Fruit fly (Drosophila melanogaster) whole organism, embryonic: ENCODE results near the gene slp1.
A peak's percentile ranks its signal among the peaks of the same experiment; 100 is the strongest.

Experiments used
- C15 ChIP-seq: fragments of 200-800 bp; sonication (Bioruptor generic); IDR thresholded peaks from 3 replicates; pipeline ENCODE4 v1.3.6; 2022; ENCODE audit warnings: missing biosample characterization, missing genetic modification characterization
- CG10366 ChIP-seq: fragments of 200-800 bp; sonication (Bioruptor generic); IDR thresholded peaks from 2 replicates; pipeline ENCODE4 v1.3.6; 2022; ENCODE audit warnings: missing biosample characterization, missing genetic modification characterization
- CG1233 ChIP-seq: fragments of 200-800 bp; sonication (Bioruptor generic); optimal IDR thresholded peaks from 4 replicates; lab custom pipeline; 2018; ENCODE audit warnings: missing biosample characterization, mild to moderate bottlenecking, missing genetic modification characterization
- CG13775 ChIP-seq: fragments of 200-800 bp; sonication (Bioruptor generic); optimal IDR thresholded peaks from 3 replicates; lab custom pipeline; 2017; ENCODE audit warnings: missing biosample characterization, mild to moderate bottlenecking, missing genetic modification characterization
- CG14965 ChIP-seq: fragments of 200-800 bp; sonication (Bioruptor generic); optimal IDR thresholded peaks from 2 replicates; lab custom pipeline; 2016; ENCODE audit warnings: missing biosample characterization, missing genetic modification characterization, borderline replicate concordance
- CG15514 ChIP-seq: fragments of 200-800 bp; sonication (Bioruptor generic); optimal IDR thresholded peaks from 3 replicates; lab custom pipeline; 2017; ENCODE audit warnings: missing biosample characterization, missing genetic modification characterization, mild to moderate bottlenecking, moderate library complexity, missing genetic modification reagents
- CG15601 ChIP-seq: fragments of 200-800 bp; sonication (Bioruptor generic); optimal IDR thresholded peaks from 3 replicates; lab custom pipeline; 2019; ENCODE audit warnings: missing biosample characterization, mild to moderate bottlenecking, missing genetic modification characterization, moderate library complexity
- CG1647 ChIP-seq: fragments of 200-800 bp; sonication (Bioruptor generic); optimal IDR thresholded peaks from 3 replicates; lab custom pipeline; 2016; ENCODE audit warnings: missing biosample characterization, missing genetic modification characterization
- CG17385 ChIP-seq: fragments of 200-800 bp; sonication (Bioruptor generic); optimal IDR thresholded peaks from 3 replicates; lab custom pipeline; 2018; ENCODE audit warnings: missing biosample characterization, mild to moderate bottlenecking, missing genetic modification characterization
- CG17612 ChIP-seq: fragments of 200-800 bp; sonication (Bioruptor generic); IDR thresholded peaks from 2 replicates; pipeline ENCODE4 v1.3.6; 2022; ENCODE audit warnings: missing biosample characterization, missing genetic modification characterization
- CG18476 ChIP-seq: fragments of 200-800 bp; sonication (Bioruptor generic); optimal IDR thresholded peaks from 2 replicates; lab custom pipeline; 2016; ENCODE audit warnings: missing biosample characterization, mild to moderate bottlenecking, missing genetic modification characterization
- CG2120 ChIP-seq: fragments of 200-800 bp; sonication (Bioruptor generic); optimal IDR thresholded peaks from 3 replicates; lab custom pipeline; 2016; ENCODE audit warnings: missing biosample characterization, missing genetic modification characterization
- CG3065 ChIP-seq: fragments of 200-800 bp; sonication (Bioruptor generic); optimal IDR thresholded peaks from 2 replicates; lab custom pipeline; 2016; ENCODE audit warnings: missing biosample characterization, missing genetic modification characterization
- CG31388 ChIP-seq: fragments of 200-800 bp; sonication (Bioruptor generic); optimal IDR thresholded peaks from 2 replicates; lab custom pipeline; 2016; ENCODE audit warnings: missing biosample characterization, missing genetic modification characterization
- CG3163 ChIP-seq: fragments of 200-800 bp; sonication (Bioruptor generic); optimal IDR thresholded peaks from 3 replicates; lab custom pipeline; 2016; ENCODE audit warnings: missing biosample characterization, missing genetic modification characterization
- CG34376 ChIP-seq: fragments of 200-800 bp; sonication (Bioruptor generic); optimal IDR thresholded peaks from 2 replicates; lab custom pipeline; 2018; ENCODE audit warnings: missing biosample characterization, mild to moderate bottlenecking, missing genetic modification characterization
- CG4617 ChIP-seq: fragments of 200-800 bp; sonication (Bioruptor generic); optimal IDR thresholded peaks from 3 replicates; lab custom pipeline; 2016; ENCODE audit warnings: missing biosample characterization, missing genetic modification characterization, borderline replicate concordance
- CG9727 ChIP-seq: fragments of 200-800 bp; sonication (Bioruptor generic); optimal IDR thresholded peaks from 3 replicates; lab custom pipeline; 2017; ENCODE audit warnings: missing biosample characterization, mild to moderate bottlenecking, missing genetic modification characterization
- CTCF ChIP-seq: fragments of 200-800 bp; sonication (Bioruptor generic); optimal IDR thresholded peaks from 2 replicates; lab custom pipeline; 2017; ENCODE audit warnings: missing biosample characterization, mild to moderate bottlenecking, missing genetic modification characterization, moderate library complexity
- Doc2 ChIP-seq: fragments of 200-800 bp; sonication (Bioruptor generic); IDR thresholded peaks from 2 replicates; pipeline ENCODE4 v1.3.6; 2022; ENCODE audit warnings: missing biosample characterization, missing genetic modification characterization
- Drgx ChIP-seq: fragments of 200-800 bp; sonication (Bioruptor generic); IDR thresholded peaks from 2 replicates; pipeline ENCODE4 v1.3.6; 2022; ENCODE audit warnings: missing biosample characterization, missing genetic modification characterization
- HLH3B ChIP-seq: fragments of 200-800 bp; sonication (Bioruptor generic); IDR thresholded peaks from 2 replicates; pipeline ENCODE4 v1.3.6; 2022; ENCODE audit warnings: missing biosample characterization, missing genetic modification characterization
- Oli ChIP-seq: fragments of 200-800 bp; sonication (Bioruptor generic); optimal IDR thresholded peaks from 2 replicates; lab custom pipeline; 2018; ENCODE audit warnings: missing biosample characterization, mild to moderate bottlenecking, missing genetic modification characterization, moderate library complexity
- Taf1 ChIP-seq: fragments of 200-800 bp; sonication (Bioruptor generic); IDR thresholded peaks from 2 replicates; pipeline ENCODE4 v1.3.6; 2022; ENCODE audit warnings: missing biosample characterization, missing genetic modification characterization
- ab ChIP-seq: fragments of 200-800 bp; sonication (Bioruptor generic); optimal IDR thresholded peaks from 2 replicates; lab custom pipeline; 2016; ENCODE audit warnings: missing biosample characterization, missing genetic modification characterization
- bbx ChIP-seq: fragments of 200-800 bp; sonication (Bioruptor generic); IDR thresholded peaks from 2 replicates; pipeline ENCODE4 v1.3.6; 2022; ENCODE audit warnings: missing biosample characterization, missing genetic modification characterization; ENCODE audit not compliant: partially characterized antibody
- cad ChIP-seq: fragments of >200 bp; optimal IDR thresholded peaks from 2 replicates; lab custom pipeline; 2017; ENCODE audit warnings: missing biosample characterization, missing genetic modification characterization
- ci ChIP-seq: fragments of 200-800 bp; sonication (Bioruptor generic); IDR thresholded peaks from 3 replicates; pipeline ENCODE4 v1.3.6; 2022; ENCODE audit warnings: missing biosample characterization, missing genetic modification characterization
- disco-r ChIP-seq: fragments of 200-800 bp; sonication (Bioruptor generic); optimal IDR thresholded peaks from 2 replicates; lab custom pipeline; 2016; ENCODE audit warnings: missing biosample characterization, missing genetic modification characterization
- dmrt99B ChIP-seq: fragments of 200-800 bp; sonication (Bioruptor generic); optimal IDR thresholded peaks from 2 replicates; lab custom pipeline; 2018; ENCODE audit warnings: missing biosample characterization, mild to moderate bottlenecking, missing genetic modification characterization, moderate library complexity
- ems ChIP-seq: fragments of 200-800 bp; sonication (Bioruptor generic); optimal IDR thresholded peaks from 3 replicates; lab custom pipeline; 2016; ENCODE audit warnings: missing biosample characterization, missing genetic modification characterization
- exex ChIP-seq: fragments of 200-800 bp; sonication (Bioruptor generic); optimal IDR thresholded peaks from 4 replicates; lab custom pipeline; 2018; ENCODE audit warnings: missing biosample characterization, mild to moderate bottlenecking, missing genetic modification characterization, moderate library complexity
- gem ChIP-seq: fragments of 200-800 bp; sonication (Bioruptor generic); optimal IDR thresholded peaks from 2 replicates; lab custom pipeline; 2019; ENCODE audit warnings: missing biosample characterization, mild to moderate bottlenecking, missing genetic modification characterization, moderate library complexity
- grau ChIP-seq: fragments of 200-800 bp; optimal IDR thresholded peaks from 3 replicates; lab custom pipeline; 2019; ENCODE audit warnings: missing biosample characterization, mild to moderate bottlenecking, missing genetic modification characterization, moderate library complexity
- h ChIP-seq: fragments of >200 bp; optimal IDR thresholded peaks from 2 replicates; lab custom pipeline; 2017
- kay ChIP-seq: fragments of 200-800 bp; sonication (Bioruptor generic); optimal IDR thresholded peaks from 2 replicates; lab custom pipeline; 2016; ENCODE audit warnings: missing biosample characterization, missing genetic modification characterization
- lab ChIP-seq: fragments of 200-800 bp; sonication (Bioruptor generic); optimal IDR thresholded peaks from 3 replicates; lab custom pipeline; 2017; ENCODE audit warnings: missing biosample characterization, missing genetic modification characterization, mild to moderate bottlenecking, moderate library complexity, missing genetic modification reagents
- otp ChIP-seq: fragments of 200-800 bp; sonication (Bioruptor generic); IDR thresholded peaks from 3 replicates; pipeline ENCODE4, ENCODE4 v1.3.6; 2022; ENCODE audit warnings: missing biosample characterization, missing genetic modification characterization
- pb ChIP-seq: fragments of 200-800 bp; sonication (Bioruptor generic); optimal IDR thresholded peaks from 3 replicates; lab custom pipeline; 2016; ENCODE audit warnings: missing biosample characterization, missing genetic modification characterization
- pfk ChIP-seq: fragments of 200-800 bp; sonication (Bioruptor generic); optimal IDR thresholded peaks from 2 replicates; lab custom pipeline; 2018; ENCODE audit warnings: missing biosample characterization, mild to moderate bottlenecking, missing genetic modification characterization, moderate library complexity
- repo ChIP-seq: fragments of 200-800 bp; sonication (Bioruptor generic); optimal IDR thresholded peaks from 2 replicates; lab custom pipeline; 2016; ENCODE audit warnings: missing biosample characterization, missing genetic modification characterization
- row ChIP-seq: fragments of 200-800 bp; sonication (Bioruptor generic); IDR thresholded peaks from 3 replicates; pipeline ENCODE4 v1.3.6; 2022; ENCODE audit warnings: missing biosample characterization, missing genetic modification characterization
- sc ChIP-seq, 3 experiments: fragments of >200 bp in 2 of 3; fragments of 200-800 bp in 1 of 3; sonication (Bioruptor generic) in 1 of 3; optimal IDR thresholded peaks; 2 replicates in 2 of 3; 3 replicates in 1 of 3; lab custom pipeline; 2017; ENCODE audit warnings: mild to moderate bottlenecking in 1 of 3, missing biosample characterization in 1 of 3, missing genetic modification characterization in 1 of 3, missing genetic modification reagents in 1 of 3
- scrt ChIP-seq: fragments of 200-800 bp; sonication (Bioruptor generic); optimal IDR thresholded peaks from 2 replicates; lab custom pipeline; 2018; ENCODE audit warnings: missing biosample characterization, mild to moderate bottlenecking, missing genetic modification characterization, moderate library complexity
- sima ChIP-seq: fragments of 200-800 bp; sonication (Bioruptor generic); optimal IDR thresholded peaks from 2 replicates; lab custom pipeline; 2016; ENCODE audit warnings: missing biosample characterization, missing genetic modification characterization
- sr ChIP-seq: fragments of 200-800 bp; sonication (Bioruptor generic); IDR thresholded peaks from 3 replicates; pipeline ENCODE4 v1.3.6; 2022; ENCODE audit warnings: missing biosample characterization, missing genetic modification characterization
- tin ChIP-seq: fragments of 200-800 bp; sonication (Bioruptor generic); optimal IDR thresholded peaks from 3 replicates; lab custom pipeline; 2016; ENCODE audit warnings: missing biosample characterization, missing genetic modification characterization
- tna ChIP-seq: fragments of 200-800 bp; sonication (Bioruptor generic); IDR thresholded peaks from 2 replicates; pipeline ENCODE4 v1.3.6; 2022; ENCODE audit warnings: missing biosample characterization, missing genetic modification characterization; ENCODE audit not compliant: partially characterized antibody
- tx ChIP-seq: fragments of 200-800 bp; sonication (Bioruptor generic); optimal IDR thresholded peaks from 2 replicates; lab custom pipeline; 2016; ENCODE audit warnings: missing biosample characterization, missing genetic modification characterization
- vfl ChIP-seq: fragments of 200-800 bp; sonication (Bioruptor generic); optimal IDR thresholded peaks from 2 replicates; lab custom pipeline; 2016; ENCODE audit warnings: missing biosample characterization, missing genetic modification characterization
- zen2 ChIP-seq: fragments of 200-800 bp; sonication (Bioruptor generic); IDR thresholded peaks from 3 replicates; pipeline ENCODE4 v1.3.6; 2022; ENCODE audit warnings: missing biosample characterization, missing genetic modification characterization; ENCODE audit not compliant: partially characterized antibody

The slp1 gene

DNA sequence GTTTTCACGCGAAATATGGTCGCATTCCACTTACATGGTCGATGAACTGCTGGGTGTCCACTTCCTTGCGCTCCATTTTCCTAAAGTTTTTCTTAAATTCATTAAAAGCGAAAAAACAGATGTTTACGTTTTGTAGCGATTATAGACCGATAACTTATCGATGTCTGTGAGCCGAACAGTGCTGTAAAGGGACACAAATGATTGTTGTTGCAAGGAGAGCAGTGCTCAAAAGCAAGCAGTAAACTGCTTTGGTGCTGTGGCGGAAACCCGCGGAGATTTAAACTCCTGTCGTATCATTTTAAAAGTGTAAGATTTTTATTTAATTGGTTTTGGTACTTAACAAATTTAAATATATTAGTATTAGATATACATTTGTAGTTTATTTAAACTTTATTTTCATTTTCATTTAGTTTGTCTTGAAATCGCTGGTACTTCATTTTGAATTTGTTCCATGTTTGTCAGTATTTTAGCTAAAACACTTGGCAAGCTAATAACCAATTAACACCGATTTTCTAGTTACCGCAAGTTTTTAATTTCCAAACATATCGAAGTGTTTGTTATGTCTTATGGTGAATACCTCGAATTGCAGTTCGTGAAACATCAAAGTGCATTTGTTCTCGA lies 12.1 kb upstream of the slp1 start, which contains the start of gene CG3407 (continued):
- TF ChIP-seq CG17385 = no peak
- peak; percentile 25 for TF ChIP-seq kay (GFP tag; lab: Kevin White, UChicago)
- TF ChIP-seq CG1647 (GFP tag; lab: Kevin White, UChicago) = peak; percentile 30
- no peak for TF ChIP-seq CG9727 (GFP tag; lab: Kevin White, UChicago)
- no peak for TF ChIP-seq dmrt99B
- TF ChIP-seq sc (optimal IDR thresholded peaks at IDR 0.05; lab: Kevin White, UChicago) = no peak
- no peak for TF ChIP-seq sc (GFP tag; optimal IDR thresholded peaks at IDR 0.05; lab: Kevin White, UChicago)
- TF ChIP-seq zen2 (GFP tag; lab: Robert Waterston, UW) = no peak; the same call in 2 of the 3 replicates
- no peak for TF ChIP-seq Taf1
- TF ChIP-seq gem = peak; percentile 36
- no peak for TF ChIP-seq lab (GFP tag; lab: Kevin White, UChicago)
- no peak for TF ChIP-seq pfk (GFP tag; lab: Kevin White, UChicago)
- peak; percentile 13 for TF ChIP-seq ab (GFP tag; lab: Kevin White, UChicago)
- TF ChIP-seq bbx (GFP tag; lab: Robert Waterston, UW) = peak; percentile 76
- TF ChIP-seq exex (tag; lab: Kevin White, UChicago) = no peak
- peak; percentile 36 for TF ChIP-seq CG3163 (GFP tag; lab: Kevin White, UChicago)
- no peak for TF ChIP-seq CG13775 (GFP tag; lab: Kevin White, UChicago)
- TF ChIP-seq sima (GFP tag; lab: Kevin White, UChicago) = no peak
- TF ChIP-seq scrt (GFP tag; lab: Kevin White, UChicago) = no peak
- no peak for TF ChIP-seq cad (GFP tag; lab: Kevin White, UChicago)
- no peak for TF ChIP-seq CG3065 (GFP tag; lab: Kevin White, UChicago)
- TF ChIP-seq CG15514 (GFP tag; lab: Kevin White, UChicago) = peak; percentile 49
- no peak for TF ChIP-seq C15 (GFP tag; lab: Robert Waterston, UW)
- TF ChIP-seq h (lab: Kevin White, UChicago) = no peak
- TF ChIP-seq vfl (GFP tag; lab: Kevin White, UChicago) = peak; percentile 76
- no peak for TF ChIP-seq ci (GFP tag; lab: Robert Waterston, UW)
- no peak for TF ChIP-seq CG1233 (GFP tag; lab: Kevin White, UChicago)
- no peak for TF ChIP-seq CTCF (GFP tag; lab: Kevin White, UChicago)
- no peak for TF ChIP-seq CG14965 (GFP tag; lab: Kevin White, UChicago)
- TF ChIP-seq CG15601 = peak; percentile 66
- no peak for TF ChIP-seq repo (GFP tag; lab: Kevin White, UChicago)
- TF ChIP-seq grau = peak; percentile 23
- no peak for TF ChIP-seq otp (GFP tag; lab: Robert Waterston, UW)
- peak; percentile 57 for TF ChIP-seq tna
- peak; percentile 39; the same call in 1 of the 3 replicates for TF ChIP-seq row
- TF ChIP-seq CG4617 (GFP tag; lab: Kevin White, UChicago) = peak; percentile 90
- TF ChIP-seq CG18476 = no peak
- TF ChIP-seq tx (GFP tag; lab: Kevin White, UChicago) = peak; percentile 20
- TF ChIP-seq CG17612 (GFP tag; lab: Robert Waterston, UW) = no peak
- TF ChIP-seq ems = peak; percentile 16
- TF ChIP-seq Drgx = no peak
- peak; percentile 36; the same call in 1 of the 2 replicates for TF ChIP-seq HLH3B
- TF ChIP-seq Doc2 (GFP tag; lab: Robert Waterston, UW) = no peak
- TF ChIP-seq tin = peak; percentile 23
- no peak for TF ChIP-seq CG34376
- no peak for TF ChIP-seq CG31388
- TF ChIP-seq CG10366 (GFP tag; lab: Robert Waterston, UW) = no peak
- no peak for TF ChIP-seq Oli (tag; lab: Kevin White, UChicago)
- peak; percentile 78 for TF ChIP-seq CG2120
- TF ChIP-seq disco-r (GFP tag; lab: Kevin White, UChicago) = no peak
- TF ChIP-seq sr (GFP tag; lab: Robert Waterston, UW) = no peak
- TF ChIP-seq pb (GFP tag; lab: Kevin White, UChicago) = no peak
